Worm (Caenorhabditis elegans) whole organism, mixed stage, embryonic: ENCODE data around the gene R13A1.1.

Source experiments
- M03D4.4 ChIP-seq: sonication (generic microtip); optimal IDR thresholded peaks from 2 replicates; lab custom pipeline; 2017; ENCODE audit warnings: mild to moderate bottlenecking, missing genetic modification characterization, missing compliant biosample characterization
- bed-3 ChIP-seq: fragments of 200-800 bp; sonication (Bioruptor generic); optimal IDR thresholded peaks from 3 replicates; lab custom pipeline; 2018; ENCODE audit warnings: mild to moderate bottlenecking, missing genetic modification characterization, moderate library complexity, missing compliant biosample characterization
- blmp-1 ChIP-seq: fragments of 150-350 bp; optimal IDR thresholded peaks from 2 replicates; lab custom pipeline; 2014; ENCODE audit warnings: missing biosample characterization, missing genetic modification characterization
- ceh-39 ChIP-seq: fragments of 150-350 bp; optimal IDR thresholded peaks from 2 replicates; lab custom pipeline; 2014; ENCODE audit warnings: missing biosample characterization, missing genetic modification characterization
- ceh-43 ChIP-seq: fragments of 200-800 bp; sonication (Bioruptor generic); optimal IDR thresholded peaks from 2 replicates; lab custom pipeline; 2018; ENCODE audit warnings: mild to moderate bottlenecking, missing genetic modification characterization, moderate library complexity, missing compliant biosample characterization
- ceh-83 ChIP-seq: fragments of 200-800 bp; sonication (Bioruptor generic); optimal IDR thresholded peaks from 2 replicates; lab custom pipeline; 2018; ENCODE audit warnings: mild to moderate bottlenecking, missing genetic modification characterization, missing compliant biosample characterization
- ces-1 ChIP-seq: fragments of 150-350 bp; optimal IDR thresholded peaks from 2 replicates; lab custom pipeline; 2014; ENCODE audit warnings: missing biosample characterization, missing genetic modification reagents, missing genetic modification characterization
- cnd-1 ChIP-seq: fragments of 200-800 bp; sonication (Bioruptor generic); optimal IDR thresholded peaks from 2 replicates; lab custom pipeline; 2018; ENCODE audit warnings: mild to moderate bottlenecking, missing genetic modification characterization, missing compliant biosample characterization
- drap-1 ChIP-seq: fragments of 200-800 bp; sonication (Bioruptor generic); optimal IDR thresholded peaks from 3 replicates; lab custom pipeline; 2018; ENCODE audit warnings: mild to moderate bottlenecking, missing genetic modification characterization, missing compliant biosample characterization
- elt-3 ChIP-seq: fragments of 150-350 bp; optimal IDR thresholded peaks from 2 replicates; lab custom pipeline; 2014; ENCODE audit warnings: missing biosample characterization, missing genetic modification characterization
- flh-1 ChIP-seq: fragments of 200-800 bp; sonication (Bioruptor generic); optimal IDR thresholded peaks from 2 replicates; lab custom pipeline; 2018; ENCODE audit warnings: mild to moderate bottlenecking, missing genetic modification characterization, moderate library complexity, missing compliant biosample characterization
- ham-2 ChIP-seq: fragments of 200-800 bp; sonication (Bioruptor generic); optimal IDR thresholded peaks from 2 replicates; lab custom pipeline; 2018; ENCODE audit warnings: mild to moderate bottlenecking, missing genetic modification characterization, missing compliant biosample characterization
- hlh-1 ChIP-seq: fragments of 150-350 bp; optimal IDR thresholded peaks from 2 replicates; lab custom pipeline; 2014; ENCODE audit warnings: missing biosample characterization, missing genetic modification reagents, missing genetic modification characterization
- lin-13 ChIP-seq: fragments of 150-350 bp; optimal IDR thresholded peaks from 2 replicates; lab custom pipeline; 2014; ENCODE audit warnings: missing biosample characterization, missing genetic modification characterization
- lin-32 ChIP-seq: fragments of 200-800 bp; sonication (Bioruptor generic); optimal IDR thresholded peaks from 2 replicates; lab custom pipeline; 2018; ENCODE audit warnings: mild to moderate bottlenecking, missing genetic modification characterization, missing compliant biosample characterization
- mab-5 ChIP-seq: fragments of 150-350 bp; optimal IDR thresholded peaks from 2 replicates; lab custom pipeline; 2014; ENCODE audit warnings: missing biosample characterization, missing genetic modification characterization
- mep-1 ChIP-seq: fragments of 150-350 bp; optimal IDR thresholded peaks from 2 replicates; lab custom pipeline; 2017; ENCODE audit warnings: missing biosample characterization, missing genetic modification reagents, missing genetic modification characterization, inconsistent platforms
- mls-2 ChIP-seq: sonication (generic microtip); optimal IDR thresholded peaks from 2 replicates; lab custom pipeline; 2016; ENCODE audit warnings: mild to moderate bottlenecking, missing genetic modification characterization, moderate library complexity, missing compliant biosample characterization
- nhr-12 ChIP-seq: fragments of 150-350 bp; optimal IDR thresholded peaks from 2 replicates; lab custom pipeline; 2014; ENCODE audit warnings: missing biosample characterization, missing genetic modification characterization
- nhr-2 ChIP-seq: fragments of 150-350 bp; optimal IDR thresholded peaks from 2 replicates; lab custom pipeline; 2014; ENCODE audit warnings: missing biosample characterization, missing genetic modification characterization
- nhr-237 ChIP-seq: fragments of 150-350 bp; optimal IDR thresholded peaks from 2 replicates; lab custom pipeline; 2014; ENCODE audit warnings: missing biosample characterization, missing genetic modification characterization
- pha-4 ChIP-seq: fragments of 150-350 bp; optimal IDR thresholded peaks from 2 replicates; lab custom pipeline; 2018; ENCODE audit warnings: missing biosample characterization, missing genetic modification reagents, missing genetic modification characterization
- sem-2 ChIP-seq: fragments of 200-800 bp; sonication (Bioruptor generic); optimal IDR thresholded peaks from 2 replicates; lab custom pipeline; 2018; ENCODE audit warnings: mild to moderate bottlenecking, missing genetic modification characterization, missing compliant biosample characterization
- snpc-4 ChIP-seq: fragments of 150-350 bp; optimal IDR thresholded peaks from 2 replicates; lab custom pipeline; 2014; ENCODE audit warnings: missing biosample characterization, missing genetic modification characterization
- tbx-8 ChIP-seq: fragments of 200-800 bp; sonication (Bioruptor generic); optimal IDR thresholded peaks from 2 replicates; lab custom pipeline; 2018; ENCODE audit warnings: mild to moderate bottlenecking, missing genetic modification characterization, moderate library complexity, missing compliant biosample characterization
- unc-120 ChIP-seq: sonication (generic microtip); optimal IDR thresholded peaks from 2 replicates; lab custom pipeline; 2017; ENCODE audit warnings: missing genetic modification characterization, missing compliant biosample characterization; ENCODE audit not compliant: poor library complexity, severe bottlenecking
- unc-39 ChIP-seq: fragments of 150-350 bp; optimal IDR thresholded peaks from 2 replicates; lab custom pipeline; 2014; ENCODE audit warnings: missing biosample characterization, missing genetic modification characterization
- unc-62 ChIP-seq: fragments of 150-350 bp; optimal IDR thresholded peaks from 2 replicates; lab custom pipeline; 2014; ENCODE audit warnings: missing biosample characterization, missing genetic modification reagents, missing genetic modification characterization
- zip-8 ChIP-seq: fragments of 150-350 bp; optimal IDR thresholded peaks from 2 replicates; lab custom pipeline; 2014; ENCODE audit warnings: missing biosample characterization, missing genetic modification characterization
- ztf-11 ChIP-seq: fragments of 150-350 bp; optimal IDR thresholded peaks from 2 replicates; lab custom pipeline; 2014; ENCODE audit warnings: missing biosample characterization, missing genetic modification characterization

Gene R13A1.1

DNA sequence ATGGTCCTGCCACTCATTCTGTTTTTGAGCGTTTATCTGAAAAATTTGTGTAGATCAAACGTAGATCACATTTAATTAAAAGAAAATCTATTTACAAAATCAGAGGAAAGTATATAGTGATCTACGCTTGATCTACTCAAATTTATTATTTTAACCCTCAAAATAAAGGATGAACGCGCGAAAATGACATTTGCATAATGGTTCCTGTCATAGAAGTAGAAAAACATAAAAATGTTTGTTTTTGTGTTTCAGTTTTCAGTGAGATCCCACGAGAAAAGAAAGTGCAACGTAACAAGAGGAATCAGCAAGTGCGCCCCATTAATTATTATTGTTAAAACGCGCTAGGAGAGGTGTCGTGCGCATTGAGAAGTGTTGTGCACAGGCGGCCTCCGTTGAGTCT is 8.5 kb upstream of the R13A1.1 start:
- no peak for TF ChIP-seq pha-4

DNA sequence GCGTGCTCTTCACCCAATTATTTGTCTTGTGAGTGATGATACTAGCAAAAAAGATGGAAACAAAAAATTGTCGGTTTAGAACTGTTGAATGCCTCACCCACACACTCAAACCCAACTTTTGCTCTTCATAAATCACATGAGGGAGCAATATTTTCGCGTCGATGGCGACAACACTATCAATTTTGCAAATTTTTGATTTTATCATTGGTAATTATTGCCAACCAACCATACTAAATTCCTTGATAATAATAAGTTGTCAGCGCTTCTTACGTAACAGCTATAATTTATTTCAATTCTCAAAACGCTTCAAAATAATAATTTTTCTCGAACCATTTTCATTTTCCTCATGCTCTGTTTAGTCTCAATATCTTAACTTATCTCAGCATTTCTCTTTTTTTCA is 7.1 kb upstream of the R13A1.1 start:
- TF ChIP-seq mep-1 (tag; lab: Kevin White, UChicago), result no peak
- TF ChIP-seq ztf-11 (tag; lab: Kevin White, UChicago), result no peak
- TF ChIP-seq ceh-39, result no peak
- no peak for TF ChIP-seq unc-120
- TF ChIP-seq mab-5 (tag; lab: Kevin White, UChicago), result no peak
- no peak for TF ChIP-seq elt-3 (tag; lab: Kevin White, UChicago)
- no peak for TF ChIP-seq cnd-1 (tag; lab: Kevin White, UChicago)
- TF ChIP-seq bed-3 (GFP tag; lab: Kevin White, UChicago), result no peak
- TF ChIP-seq hlh-1 (tag; lab: Kevin White, UChicago), result no peak
- TF ChIP-seq drap-1 (GFP tag; lab: Kevin White, UChicago), result no peak
- TF ChIP-seq nhr-12 (tag; lab: Kevin White, UChicago), result no peak
- TF ChIP-seq tbx-8 (GFP tag; lab: Kevin White, UChicago), result no peak
- TF ChIP-seq mls-2 (tag; lab: Kevin White, UChicago), result no peak
- no peak for TF ChIP-seq zip-8 (tag; lab: Kevin White, UChicago)
- TF ChIP-seq unc-39 (tag; lab: Kevin White, UChicago), result no peak
- TF ChIP-seq lin-32 (GFP tag; lab: Kevin White, UChicago), result no peak
- no peak for TF ChIP-seq flh-1
- TF ChIP-seq ham-2 (GFP tag; lab: Kevin White, UChicago), result no peak
- TF ChIP-seq M03D4.4 (tag; lab: Kevin White, UChicago), result no peak

DNA sequence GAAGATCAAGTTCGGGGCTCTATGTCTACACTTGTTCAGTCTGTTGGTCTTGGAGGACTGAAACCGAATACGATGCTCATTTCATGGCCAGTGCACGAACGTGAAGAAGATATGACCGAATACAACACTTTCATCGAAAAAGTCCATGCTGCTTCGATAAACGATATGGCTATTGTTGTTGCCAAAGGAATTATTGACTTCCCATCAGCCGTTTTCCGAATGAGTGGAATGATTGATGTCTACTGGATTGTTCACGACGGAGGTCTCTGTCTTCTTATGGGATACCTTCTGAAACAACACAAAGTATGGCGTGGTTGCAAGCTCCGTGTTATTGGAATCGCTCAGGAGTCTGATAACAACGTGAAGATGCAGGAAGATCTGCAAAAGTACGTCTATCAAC is 3.6 kb upstream of the R13A1.1 start:
- TF ChIP-seq ces-1 (GFP tag; lab: Kevin White, UChicago), result no peak
- no peak for TF ChIP-seq mls-2 (tag; lab: Kevin White, UChicago)
- TF ChIP-seq drap-1 (GFP tag; lab: Kevin White, UChicago), result no peak
- TF ChIP-seq blmp-1 (tag; lab: Kevin White, UChicago), result no peak
- no peak for TF ChIP-seq mep-1 (tag; lab: Kevin White, UChicago)
- no peak for TF ChIP-seq ceh-39
- no peak for TF ChIP-seq lin-13 (tag; lab: Kevin White, UChicago)
- TF ChIP-seq sem-2 (GFP tag; lab: Kevin White, UChicago), result no peak
- TF ChIP-seq cnd-1 (tag; lab: Kevin White, UChicago), result no peak
- TF ChIP-seq nhr-2 (tag; lab: Kevin White, UChicago), result no peak
- TF ChIP-seq nhr-237 (tag; lab: Kevin White, UChicago), result no peak
- no peak for TF ChIP-seq mab-5 (tag; lab: Kevin White, UChicago)
- TF ChIP-seq unc-120, result no peak
- TF ChIP-seq ceh-83, result no peak
- TF ChIP-seq ceh-43 (GFP tag; lab: Kevin White, UChicago), result no peak
- no peak for TF ChIP-seq lin-32 (GFP tag; lab: Kevin White, UChicago)
- TF ChIP-seq bed-3 (GFP tag; lab: Kevin White, UChicago), result no peak
- no peak for TF ChIP-seq snpc-4 (tag; lab: Kevin White, UChicago)
- no peak for TF ChIP-seq hlh-1 (tag; lab: Kevin White, UChicago)
- TF ChIP-seq, all 35 proteins: peak for 0

DNA sequence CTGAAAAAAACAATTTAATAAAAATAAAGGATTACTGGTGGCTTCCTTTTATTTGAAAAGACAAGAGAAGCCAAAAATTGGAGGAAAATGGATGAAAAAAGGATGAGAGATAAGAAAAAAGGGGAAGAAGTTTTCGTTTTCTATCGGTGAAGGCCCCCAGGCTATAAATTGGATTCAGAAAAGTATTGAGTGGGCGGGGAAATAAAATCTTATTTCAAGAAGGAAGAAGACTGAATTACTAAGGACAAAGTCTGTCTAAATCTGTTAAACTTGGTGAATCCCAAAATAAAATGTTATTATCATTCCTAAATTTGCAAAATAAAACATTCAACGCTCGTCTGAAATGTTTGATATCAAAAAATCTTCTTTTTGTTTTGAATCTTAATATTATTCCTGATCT is 2.3 kb downstream of the R13A1.1 start:
- no peak for TF ChIP-seq drap-1 (GFP tag; lab: Kevin White, UChicago)
- peak; percentile 57 for TF ChIP-seq ces-1 (GFP tag; lab: Kevin White, UChicago)
- TF ChIP-seq, all 35 proteins: peak for 1

DNA sequence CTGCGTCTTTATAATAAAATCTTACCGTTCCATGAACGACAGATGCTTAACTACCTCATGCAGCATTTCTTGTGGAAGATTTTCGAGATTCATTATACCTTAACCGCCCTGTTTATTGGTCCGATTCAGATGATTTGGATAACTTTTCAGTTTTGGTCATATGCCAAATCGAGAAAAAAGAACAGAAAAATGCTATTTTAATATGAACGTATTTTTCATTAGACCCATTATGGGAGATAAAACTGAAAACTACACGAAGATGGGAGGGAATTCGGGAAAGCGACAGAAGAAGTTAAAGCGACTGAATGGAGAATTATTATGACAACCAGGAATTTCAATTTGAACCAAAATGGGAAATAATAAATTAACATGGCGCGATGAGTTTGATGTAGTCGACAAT is 7.2 kb downstream of the R13A1.1 start, which contains the start of gene R13A1.10:
R13A1.10 (minus strand) TSS at position 101 of the 400 bp plus-strand sequence.
- TF ChIP-seq unc-120, result no peak
- TF ChIP-seq bed-3 (GFP tag; lab: Kevin White, UChicago), result no peak
- TF ChIP-seq ceh-83, result no peak
- no peak for TF ChIP-seq tbx-8 (GFP tag; lab: Kevin White, UChicago)
- TF ChIP-seq pha-4, result no peak
- TF ChIP-seq drap-1 (GFP tag; lab: Kevin White, UChicago), result no peak
- no peak for TF ChIP-seq cnd-1 (tag; lab: Kevin White, UChicago)
- TF ChIP-seq unc-62 (GFP tag; lab: Kevin White, UChicago), result no peak
- no peak for TF ChIP-seq nhr-2 (tag; lab: Kevin White, UChicago)
- TF ChIP-seq unc-39 (tag; lab: Kevin White, UChicago), result no peak
- TF ChIP-seq flh-1, result no peak
- TF ChIP-seq ceh-39, result no peak
- no peak for TF ChIP-seq blmp-1 (tag; lab: Kevin White, UChicago)
- TF ChIP-seq, all 35 proteins: peak for 0
